Worm (Caenorhabditis elegans) whole organism, L2 larva: Measurements from ENCODE around the gene Y116F11B.6.

Experiments used
- C34F6.9 ChIP-seq: fragments of 150-350 bp; optimal IDR thresholded peaks from 2 replicates; lab custom pipeline; 2014; ENCODE audit warnings: missing biosample characterization, missing genetic modification characterization
- F13H6.1 ChIP-seq: sonication (generic microtip); optimal IDR thresholded peaks from 2 replicates; lab custom pipeline; 2016; ENCODE audit warnings: missing genetic modification characterization, missing compliant biosample characterization
- R02D3.7 ChIP-seq: fragments of 150-350 bp; optimal IDR thresholded peaks from 2 replicates; lab custom pipeline; 2014; ENCODE audit warnings: missing biosample characterization, missing genetic modification characterization
- Y55F3AM.14 ChIP-seq: fragments of 200-800 bp; sonication (Bioruptor generic); optimal IDR thresholded peaks from 2 replicates; lab custom pipeline; 2018; ENCODE audit warnings: mild to moderate bottlenecking, missing genetic modification characterization, missing compliant biosample characterization
- ZK546.5 ChIP-seq: sonication (generic microtip); optimal IDR thresholded peaks from 2 replicates; lab custom pipeline; 2017; ENCODE audit warnings: missing biosample characterization, missing genetic modification characterization
- alr-1 ChIP-seq: fragments of 150-350 bp; optimal IDR thresholded peaks from 2 replicates; lab custom pipeline; 2014; ENCODE audit warnings: missing biosample characterization, missing genetic modification characterization
- aly-2 ChIP-seq: fragments of 150-350 bp; optimal IDR thresholded peaks from 2 replicates; lab custom pipeline; 2014; ENCODE audit warnings: missing biosample characterization, missing genetic modification characterization
- ama-1 ChIP-seq: fragments of 150-350 bp; optimal IDR thresholded peaks from 2 replicates; lab custom pipeline; 2018; ENCODE audit warnings: inconsistent platforms
- blmp-1 ChIP-seq: sonication (generic microtip); optimal IDR thresholded peaks from 2 replicates; lab custom pipeline; 2017; ENCODE audit warnings: missing genetic modification characterization, mild to moderate bottlenecking, missing compliant biosample characterization, antibody characterized with exemption, moderate library complexity; ENCODE audit not compliant: insufficient read depth
- crh-2 ChIP-seq: sonication (generic microtip); optimal IDR thresholded peaks from 2 replicates; lab custom pipeline; 2017; ENCODE audit warnings: missing biosample characterization, missing genetic modification characterization
- dmd-4 ChIP-seq: sonication (generic microtip); optimal IDR thresholded peaks from 2 replicates; lab custom pipeline; 2017; ENCODE audit warnings: missing biosample characterization, missing genetic modification characterization
- elt-1 ChIP-seq: fragments of 150-350 bp; optimal IDR thresholded peaks from 2 replicates; lab custom pipeline; 2014; ENCODE audit warnings: missing biosample characterization, missing genetic modification characterization
- elt-3 ChIP-seq: sonication (generic microtip); optimal IDR thresholded peaks from 2 replicates; lab custom pipeline; 2017; ENCODE audit warnings: missing biosample characterization, missing genetic modification characterization
- fos-1 ChIP-seq: fragments of 150-350 bp; optimal IDR thresholded peaks from 2 replicates; lab custom pipeline; 2014; ENCODE audit warnings: missing biosample characterization, missing genetic modification characterization
- gmeb-1 ChIP-seq: fragments of 150-350 bp; optimal IDR thresholded peaks from 2 replicates; lab custom pipeline; 2014; ENCODE audit warnings: missing biosample characterization, missing genetic modification characterization
- lin-11 ChIP-seq: fragments of 150-350 bp; sonication (generic microtip); optimal IDR thresholded peaks from 2 replicates; lab custom pipeline; 2014; ENCODE audit warnings: missing biosample characterization, missing genetic modification characterization, inconsistent platforms, mixed read lengths
- lin-13 ChIP-seq: fragments of 150-350 bp; optimal IDR thresholded peaks from 2 replicates; lab custom pipeline; 2014; ENCODE audit warnings: missing biosample characterization, missing genetic modification reagents, missing genetic modification characterization
- lin-39 ChIP-seq: fragments of 150-350 bp; optimal IDR thresholded peaks from 2 replicates; lab custom pipeline; 2014; ENCODE audit warnings: missing biosample characterization, missing genetic modification reagents, missing genetic modification characterization
- lsy-2 ChIP-seq, 2 experiments: fragments of 150-350 bp in 1 of 2; sonication (generic microtip) in 1 of 2; optimal IDR thresholded peaks; 2 replicates each; lab custom pipeline; 2014 to 2017; ENCODE audit warnings: missing biosample characterization in 2 of 2, missing genetic modification characterization in 2 of 2
- mab-5 ChIP-seq: fragments of 150-350 bp; optimal IDR thresholded peaks from 2 replicates; lab custom pipeline; 2014; ENCODE audit warnings: missing biosample characterization, missing genetic modification characterization
- mbf-1 ChIP-seq: sonication (generic microtip); optimal IDR thresholded peaks from 2 replicates; lab custom pipeline; 2017; ENCODE audit warnings: missing biosample characterization, missing genetic modification characterization
- nhr-11 ChIP-seq: fragments of 150-350 bp; optimal IDR thresholded peaks from 2 replicates; lab custom pipeline; 2014; ENCODE audit warnings: missing biosample characterization, missing genetic modification characterization
- nhr-12 ChIP-seq: fragments of 150-350 bp; optimal IDR thresholded peaks from 2 replicates; lab custom pipeline; 2014; ENCODE audit warnings: missing biosample characterization, missing genetic modification characterization
- nhr-129 ChIP-seq: fragments of 150-350 bp; optimal IDR thresholded peaks from 2 replicates; lab custom pipeline; 2014; ENCODE audit warnings: missing biosample characterization, missing genetic modification characterization
- nhr-23 ChIP-seq: fragments of 150-350 bp; optimal IDR thresholded peaks from 2 replicates; lab custom pipeline; 2014; ENCODE audit warnings: missing biosample characterization, missing genetic modification reagents, missing genetic modification characterization
- nhr-25 ChIP-seq: fragments of 150-350 bp; sonication (generic microtip); optimal IDR thresholded peaks from 3 replicates; lab custom pipeline; 2014; ENCODE audit warnings: missing biosample characterization, missing genetic modification characterization
- sem-4 ChIP-seq: fragments of 150-350 bp; optimal IDR thresholded peaks from 2 replicates; lab custom pipeline; 2014; ENCODE audit warnings: missing biosample characterization, missing genetic modification reagents, missing genetic modification characterization
- skn-1 ChIP-seq: sonication (generic microtip); optimal IDR thresholded peaks from 2 replicates; lab custom pipeline; 2017; ENCODE audit warnings: missing biosample characterization, missing genetic modification characterization
- sma-3 ChIP-seq: sonication (generic microtip); optimal IDR thresholded peaks from 2 replicates; lab custom pipeline; 2016; ENCODE audit warnings: missing genetic modification reagents, missing genetic modification characterization, missing compliant biosample characterization
- sma-9 ChIP-seq, 2 experiments: fragments of 150-350 bp in 1 of 2; sonication (generic microtip) in 1 of 2; optimal IDR thresholded peaks; 2 replicates each; lab custom pipeline; 2014 to 2016; ENCODE audit warnings: missing genetic modification characterization in 2 of 2, mild to moderate bottlenecking in 1 of 2, missing biosample characterization in 1 of 2, missing compliant biosample characterization in 1 of 2, missing genetic modification reagents in 1 of 2, moderate library complexity in 1 of 2
- unc-39 ChIP-seq: fragments of 150-350 bp; optimal IDR thresholded peaks from 2 replicates; lab custom pipeline; 2014; ENCODE audit warnings: missing biosample characterization, missing genetic modification characterization
- unc-62 ChIP-seq: fragments of 150-350 bp; optimal IDR thresholded peaks from 2 replicates; lab custom pipeline; 2014; ENCODE audit warnings: missing biosample characterization, missing genetic modification reagents, missing genetic modification characterization
- zag-1 ChIP-seq: fragments of 150-350 bp; optimal IDR thresholded peaks from 2 replicates; lab custom pipeline; 2014; ENCODE audit warnings: missing biosample characterization, missing genetic modification characterization
- ztf-1 ChIP-seq: fragments of 200-800 bp; sonication (Bioruptor generic); conservative IDR thresholded peaks from 2 replicates; pipeline ENCODE4 v1.3.6; 2022; ENCODE audit warnings: missing genetic modification characterization, missing compliant biosample characterization

The Y116F11B.6 gene

DNA sequence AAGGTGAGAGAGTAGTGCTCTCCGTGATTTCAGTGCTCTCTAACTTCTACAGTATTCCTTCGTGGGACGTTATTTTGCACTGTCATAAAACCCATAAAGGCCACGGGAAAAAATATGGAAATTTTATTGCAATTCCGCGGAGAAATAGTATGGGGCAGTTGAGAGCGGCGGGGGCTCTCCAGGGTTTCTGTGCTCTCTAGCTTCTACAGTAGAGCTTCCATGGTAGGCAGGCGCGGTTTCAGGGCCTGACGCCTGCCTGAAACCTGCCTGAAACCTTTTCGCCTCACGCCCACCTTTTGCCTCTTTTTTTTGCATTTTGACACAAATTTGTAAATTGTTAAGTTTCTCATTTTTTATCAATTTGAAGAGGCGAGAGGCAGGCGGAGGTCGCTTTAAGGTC lies 11.2 kb upstream of the Y116F11B.6 start:
- no peak for TF ChIP-seq sma-9 (GFP tag; optimal IDR thresholded peaks at IDR 0.05; lab: Kevin White, UChicago)
- no peak for TF ChIP-seq sma-9 (tag; optimal IDR thresholded peaks at IDR 0.05; lab: Kevin White, UChicago)
- no peak for TF ChIP-seq fos-1 (tag; lab: Kevin White, UChicago)
- no peak for TF ChIP-seq mab-5 (tag; lab: Kevin White, UChicago)
- no peak for TF ChIP-seq ZK546.5 (tag; lab: Kevin White, UChicago)
- no peak for TF ChIP-seq lin-11 (tag; lab: Kevin White, UChicago)
- TF ChIP-seq ztf-1 (GFP tag; lab: Robert Waterston, UW): no peak
- TF ChIP-seq nhr-12 (tag; lab: Kevin White, UChicago): no peak
- TF ChIP-seq nhr-11 (tag; lab: Kevin White, UChicago): no peak
- no peak for TF ChIP-seq mbf-1
- no peak for TF ChIP-seq C34F6.9 (tag; lab: Kevin White, UChicago)
- TF ChIP-seq, all 48 proteins: peak for 0

- TF ChIP-seq mab-5 (tag; lab: Kevin White, UChicago) (no peak), skn-1 (tag; lab: Kevin White, UChicago) (no peak), elt-1 (tag; lab: Kevin White, UChicago) (no peak), elt-3 (tag; lab: Kevin White, UChicago) (no peak), nhr-129 (no peak), ama-1 (lab: Kevin White, UChicago) (no peak), alr-1 (tag; lab: Kevin White, UChicago) (no peak), sma-3 (GFP tag; lab: Kevin White, UChicago) (no peak), nhr-23 (tag; lab: Kevin White, UChicago) (no peak), crh-2 (tag; lab: Kevin White, UChicago) (no peak), ZK546.5 (tag; lab: Kevin White, UChicago) (no peak), sem-4 (tag; lab: Kevin White, UChicago) (no peak), unc-39 (tag; lab: Kevin White, UChicago) (no peak), blmp-1 (tag; lab: Kevin White, UChicago) (no peak)
Observed at ce11 chrV:19856335-19856734, 10.6 kb upstream of the Y116F11B.6 start.

DNA sequence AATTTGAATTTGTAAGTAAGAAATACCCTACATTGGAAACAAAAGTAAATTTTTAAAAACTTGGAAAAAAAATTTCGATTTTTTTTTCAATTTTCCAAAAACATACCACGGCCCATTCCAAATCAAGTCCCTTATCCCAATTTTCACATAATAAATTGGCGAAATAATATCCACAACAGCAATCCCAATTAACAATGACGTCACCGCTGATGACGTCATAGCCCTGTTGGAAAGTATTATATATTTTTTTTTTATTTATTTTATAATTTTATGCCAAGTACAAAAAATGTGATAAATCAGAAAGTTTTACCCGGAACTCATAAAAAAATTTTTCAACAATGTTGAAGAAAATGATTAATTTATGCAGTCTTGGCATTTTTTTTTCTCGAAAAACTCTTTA lies 7.8 kb upstream of the Y116F11B.6 start:
- TF ChIP-seq unc-62 (GFP tag; lab: Kevin White, UChicago): no peak
- TF ChIP-seq lin-13 (GFP tag; lab: Kevin White, UChicago): no peak
- TF ChIP-seq elt-1 (tag; lab: Kevin White, UChicago): no peak
- no peak for TF ChIP-seq lin-39 (tag; lab: Kevin White, UChicago)
- TF ChIP-seq Y55F3AM.14 (GFP tag; lab: Kevin White, UChicago): no peak
- no peak for TF ChIP-seq F13H6.1 (tag; lab: Kevin White, UChicago)
- no peak for TF ChIP-seq zag-1 (tag; lab: Kevin White, UChicago)
- TF ChIP-seq mbf-1: no peak
- TF ChIP-seq dmd-4 (tag; lab: Kevin White, UChicago): no peak

ce11 chrV:19848014-19848413 lies 2.2 kb upstream of the Y116F11B.6 start, which contains the start of gene Y116F11B.7:
Gene Y116F11B.7, plus strand, starts transcription at chrV:19848314.
- TF ChIP-seq lsy-2 (tag; optimal IDR thresholded peaks at IDR 0.05; lab: Kevin White, UChicago) (no peak), F13H6.1 (tag; lab: Kevin White, UChicago) (no peak), elt-1 (tag; lab: Kevin White, UChicago) (no peak), sma-3 (GFP tag; lab: Kevin White, UChicago) (no peak), gmeb-1 (tag; lab: Kevin White, UChicago) (no peak), nhr-129 (no peak), lin-39 (tag; lab: Kevin White, UChicago) (no peak), C34F6.9 (tag; lab: Kevin White, UChicago) (no peak), aly-2 (tag; lab: Kevin White, UChicago) (no peak), alr-1 (tag; lab: Kevin White, UChicago) (no peak), ama-1 (lab: Kevin White, UChicago) (no peak), sem-4 (tag; lab: Kevin White, UChicago) (no peak), crh-2 (tag; lab: Kevin White, UChicago) (no peak), nhr-23 (tag; lab: Kevin White, UChicago) (no peak), Y55F3AM.14 (GFP tag; lab: Kevin White, UChicago) (no peak)

- TF ChIP-seq mbf-1: no peak
- TF ChIP-seq R02D3.7 (tag; lab: Kevin White, UChicago): no peak
- TF ChIP-seq dmd-4 (tag; lab: Kevin White, UChicago): no peak
- no peak for TF ChIP-seq zag-1 (tag; lab: Kevin White, UChicago)
- TF ChIP-seq nhr-25 (tag; lab: Kevin White, UChicago): no peak
- TF ChIP-seq nhr-12 (tag; lab: Kevin White, UChicago): no peak
- TF ChIP-seq aly-2 (tag; lab: Kevin White, UChicago): no peak
Observed at ce11 chrV:19836142-19836541, 9.6 kb downstream of the Y116F11B.6 start, which contains the start of gene srw-38. Gene srw-38, plus strand, starts transcription at chrV:19836442.
